Worm (Caenorhabditis elegans) whole organism, L3 larva: Measurements from ENCODE around the gene T10D4.19.
"Not testable (repeated sequence)": the region's sequence is repeated elsewhere in the genome, so short reads cannot be mapped to it uniquely, and the experiment has no call there.

Experiments
- ama-1 ChIP-seq: fragments of 150-350 bp; optimal IDR thresholded peaks from 2 replicates; lab custom pipeline; 2018
- nhr-11 ChIP-seq: fragments of 150-350 bp; optimal IDR thresholded peaks from 2 replicates; lab custom pipeline; 2014; ENCODE audit warnings: missing biosample characterization, missing genetic modification characterization
- nhr-12 ChIP-seq: fragments of 150-350 bp; optimal IDR thresholded peaks from 2 replicates; lab custom pipeline; 2014; ENCODE audit warnings: missing biosample characterization, missing genetic modification characterization
- pqm-1 ChIP-seq: fragments of 150-350 bp; optimal IDR thresholded peaks from 2 replicates; lab custom pipeline; 2017; ENCODE audit warnings: missing biosample characterization, missing genetic modification characterization, inconsistent platforms
- unc-62 ChIP-seq: fragments of 150-350 bp; sonication (generic microtip); optimal IDR thresholded peaks from 4 replicates; lab custom pipeline; 2014; ENCODE audit warnings: missing biosample characterization, missing genetic modification reagents, missing genetic modification characterization
- ztf-4 ChIP-seq: fragments of 150-350 bp; optimal IDR thresholded peaks from 2 replicates; lab custom pipeline; 2014; ENCODE audit warnings: missing biosample characterization, missing genetic modification characterization

- not testable (repeated sequence) for TF ChIP-seq unc-62; nhr-11 (tag; lab: Kevin White, UChicago); ama-1; pqm-1 (tag; lab: Kevin White, UChicago); nhr-12 (tag; lab: Kevin White, UChicago); ztf-4
Measured at ce11 chrII:3177663-3178062, 25.9 kb downstream of the T10D4.19 start, which contains the start of gene sri-40.
